Worm (Caenorhabditis elegans): ENCODE measurements around the gene nekl-4.

- TF ChIP-seq nhr-28 (tag; optimal IDR thresholded peaks at IDR 0.05) (no peak), irx-1 (tag; optimal IDR thresholded peaks at IDR 0.05) (no peak), ets-5 (GFP tag; IDR thresholded peaks at IDR 0.05) (no peak), mep-1 (tag; optimal IDR thresholded peaks at IDR 0.05) (no peak), snpc-4 (tag; optimal IDR thresholded peaks at IDR 0.05) (no peak), fkh-10 (GFP tag; optimal IDR thresholded peaks at IDR 0.05) (no peak), aly-2 (tag; optimal IDR thresholded peaks at IDR 0.05) (no peak), dpl-1 (GFP tag; optimal IDR thresholded peaks at IDR 0.05) (no peak), hpl-2 (GFP tag; optimal IDR thresholded peaks at IDR 0.05) (no peak), elt-3 (tag; optimal IDR thresholded peaks at IDR 0.05) (no peak), sox-4 (tag; optimal IDR thresholded peaks at IDR 0.05) (no peak)
These were observed 31.0 kb downstream of the nekl-4 start for ce11 chrIII:5486345-5486744.

All from whole organism, L1 larva.